Worm (Caenorhabditis elegans): ENCODE data around the gene T12D8.9.

DNA sequence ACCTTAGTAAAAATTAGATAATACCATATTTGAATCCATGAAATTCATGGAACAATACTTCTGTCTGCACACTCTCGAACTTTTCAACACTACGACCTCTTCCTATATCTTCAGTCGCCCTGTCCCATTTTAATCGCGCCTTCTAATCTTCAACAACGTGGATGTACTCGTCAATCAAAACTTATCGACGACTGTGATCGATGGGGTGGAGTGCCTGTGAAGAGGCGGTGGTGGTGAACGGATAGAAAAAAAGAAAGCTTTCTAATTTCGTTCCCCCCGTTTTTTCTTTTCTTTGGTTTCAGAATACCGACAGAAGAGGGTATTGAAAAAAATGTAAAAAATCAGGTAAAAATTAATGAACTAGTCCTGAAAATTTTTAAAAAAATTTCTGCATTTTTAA is 42.1 kb downstream of the T12D8.9 start:
- no peak for TF ChIP-seq zag-1 (tag; optimal IDR thresholded peaks at IDR 0.05)
- TF ChIP-seq mep-1 (tag; optimal IDR thresholded peaks at IDR 0.05) = no peak
- TF ChIP-seq ztf-11 (tag; optimal IDR thresholded peaks at IDR 0.05) = no peak
- no peak for TF ChIP-seq jun-1 (tag; optimal IDR thresholded peaks at IDR 0.05)
- TF ChIP-seq lin-39 (tag; optimal IDR thresholded peaks at IDR 0.05) = no peak
- no peak for TF ChIP-seq daf-16 (GFP tag; optimal IDR thresholded peaks at IDR 0.05)
- TF ChIP-seq daf-16 (tag; optimal IDR thresholded peaks at IDR 0.05) = no peak
- TF ChIP-seq ama-1 (optimal IDR thresholded peaks at IDR 0.05) = no peak
- TF ChIP-seq vab-7 (GFP tag; IDR thresholded peaks at IDR 0.05) = no peak
- no peak for TF ChIP-seq nhr-6 (tag; optimal IDR thresholded peaks at IDR 0.05)
- TF ChIP-seq mdl-1 (tag; optimal IDR thresholded peaks at IDR 0.05) = no peak
- TF ChIP-seq ctbp-1 (GFP tag; IDR thresholded peaks at IDR 0.05) = no peak
- no peak for TF ChIP-seq lin-13 (GFP tag; optimal IDR thresholded peaks at IDR 0.05)
- TF ChIP-seq snpc-4 (tag; optimal IDR thresholded peaks at IDR 0.05) = no peak
